Worm (Caenorhabditis elegans) whole organism, late embryonic: ENCODE data around the gene polk-1.

Experiments used
- dve-1 ChIP-seq: sonication (generic microtip); optimal IDR thresholded peaks from 2 replicates; lab custom pipeline; 2017; ENCODE audit warnings: antibody characterized with exemption, mild to moderate bottlenecking, missing genetic modification characterization, missing compliant biosample characterization
- fkh-10 ChIP-seq: fragments of 150-350 bp; optimal IDR thresholded peaks from 2 replicates; lab custom pipeline; 2014; ENCODE audit warnings: missing biosample characterization, missing genetic modification reagents, missing genetic modification characterization
- nhr-11 ChIP-seq: fragments of 150-350 bp; optimal IDR thresholded peaks from 2 replicates; lab custom pipeline; 2014; ENCODE audit warnings: missing biosample characterization, missing genetic modification characterization
- pqm-1 ChIP-seq: sonication (generic microtip); optimal IDR thresholded peaks from 2 replicates; lab custom pipeline; 2016; ENCODE audit warnings: missing genetic modification characterization, missing compliant biosample characterization
- rnt-1 ChIP-seq: sonication (generic microtip); optimal IDR thresholded peaks from 2 replicates; lab custom pipeline; 2016; ENCODE audit warnings: missing genetic modification characterization, missing compliant biosample characterization

- TF ChIP-seq pqm-1 (tag; lab: Kevin White, UChicago) = no peak
- TF ChIP-seq fkh-10 (GFP tag; lab: Kevin White, UChicago) = no peak
- no peak for TF ChIP-seq nhr-11 (tag; lab: Kevin White, UChicago)
- no peak for TF ChIP-seq dve-1
- no peak for TF ChIP-seq rnt-1
Observed at ce11 chrIII:8598961-8599360, 29.4 kb downstream of the polk-1 start.
